Worm (Caenorhabditis elegans) whole organism, young adult: ENCODE results near the gene npr-32.

Experiments
- B0019.2 ChIP-seq: fragments of 200-800 bp; sonication (Bioruptor generic); conservative IDR thresholded peaks from 2 replicates; pipeline ENCODE4 v1.3.6; 2022; ENCODE audit warnings: missing genetic modification reagents, missing genetic modification characterization, missing compliant biosample characterization
- B0261.1 ChIP-seq: sonication (generic microtip); optimal IDR thresholded peaks from 2 replicates; lab custom pipeline; 2016; ENCODE audit warnings: mild to moderate bottlenecking, missing genetic modification characterization, moderate library complexity, missing compliant biosample characterization
- F23B12.7 ChIP-seq: sonication (generic microtip); optimal IDR thresholded peaks from 2 replicates; lab custom pipeline; 2017; ENCODE audit warnings: missing genetic modification characterization, mild to moderate bottlenecking, missing compliant biosample characterization, antibody characterized with exemption, moderate library complexity; ENCODE audit not compliant: insufficient read depth
- F49E8.2 ChIP-seq: sonication (generic microtip); optimal IDR thresholded peaks from 3 replicates; lab custom pipeline; 2017; ENCODE audit warnings: missing genetic modification characterization, mild to moderate bottlenecking, missing compliant biosample characterization, antibody characterized with exemption, moderate library complexity; ENCODE audit not compliant: insufficient read depth
- F52B5.7 ChIP-seq: sonication (generic microtip); optimal IDR thresholded peaks from 2 replicates; lab custom pipeline; 2016; ENCODE audit warnings: mild to moderate bottlenecking, missing genetic modification characterization, missing compliant biosample characterization
- F55B11.4 ChIP-seq: sonication (generic microtip); optimal IDR thresholded peaks from 2 replicates; lab custom pipeline; 2016; ENCODE audit warnings: missing compliant biosample characterization, missing genetic modification characterization, borderline replicate concordance; ENCODE audit not compliant: insufficient read depth
- Y53G8AR.9 ChIP-seq: fragments of 200-800 bp; sonication (Bioruptor generic); conservative IDR thresholded peaks from 2 replicates; pipeline ENCODE4 v1.3.6; 2022; ENCODE audit warnings: missing genetic modification reagents, missing genetic modification characterization, missing compliant biosample characterization
- Y56A3A.18 ChIP-seq: fragments of 200-800 bp; sonication (Bioruptor generic); IDR thresholded peaks from 2 replicates; pipeline ENCODE4 v1.3.6; 2022; ENCODE audit warnings: missing genetic modification reagents, missing genetic modification characterization, missing compliant biosample characterization
- akir-1 ChIP-seq: fragments of 200-800 bp; sonication (Bioruptor generic); optimal IDR thresholded peaks from 2 replicates; lab custom pipeline; 2018; ENCODE audit warnings: mild to moderate bottlenecking, missing genetic modification characterization, moderate library complexity, missing compliant biosample characterization
- aptf-2 ChIP-seq: fragments of 200-800 bp; sonication (Bioruptor generic); conservative IDR thresholded peaks from 2 replicates; pipeline ENCODE4 v1.3.6; 2022; ENCODE audit warnings: missing genetic modification reagents, missing genetic modification characterization, missing compliant biosample characterization
- aptf-3 ChIP-seq: fragments of 200-800 bp; sonication (Bioruptor generic); IDR thresholded peaks from 2 replicates; pipeline ENCODE4 v1.3.6; 2022; ENCODE audit warnings: missing genetic modification characterization, missing compliant biosample characterization
- attf-3 ChIP-seq: fragments of 200-800 bp; sonication (Bioruptor generic); conservative IDR thresholded peaks from 2 replicates; pipeline ENCODE4 v1.3.6; 2022; ENCODE audit warnings: missing genetic modification reagents, missing genetic modification characterization, missing compliant biosample characterization
- attf-5 ChIP-seq: fragments of 200-800 bp; sonication (Bioruptor generic); optimal IDR thresholded peaks from 2 replicates; lab custom pipeline; 2018; ENCODE audit warnings: mild to moderate bottlenecking, missing genetic modification characterization, missing compliant biosample characterization
- bed-1 ChIP-seq: fragments of 200-800 bp; sonication (Bioruptor generic); IDR thresholded peaks from 2 replicates; pipeline ENCODE4 v1.3.6; 2022; ENCODE audit warnings: missing genetic modification reagents, missing genetic modification characterization, missing compliant biosample characterization
- ccch-3 ChIP-seq: fragments of 200-800 bp; sonication (Bioruptor generic); optimal IDR thresholded peaks from 2 replicates; lab custom pipeline; 2018; ENCODE audit warnings: mild to moderate bottlenecking, missing genetic modification characterization, missing compliant biosample characterization
- chd-7 ChIP-seq: sonication (generic microtip); optimal IDR thresholded peaks from 2 replicates; lab custom pipeline; 2016; ENCODE audit warnings: mild to moderate bottlenecking, missing genetic modification characterization, moderate library complexity, missing compliant biosample characterization
- die-1 ChIP-seq: sonication (generic microtip); optimal IDR thresholded peaks from 2 replicates; lab custom pipeline; 2016; ENCODE audit warnings: missing genotype, mild to moderate bottlenecking, missing genetic modification characterization, missing compliant biosample characterization
- dpl-1 ChIP-seq: fragments of 150-350 bp; optimal IDR thresholded peaks from 2 replicates; lab custom pipeline; 2014; ENCODE audit warnings: missing biosample characterization, missing genetic modification reagents, missing genetic modification characterization
- gei-17 ChIP-seq: fragments of 200-800 bp; sonication (Bioruptor generic); optimal IDR thresholded peaks from 2 replicates; lab custom pipeline; 2018; ENCODE audit warnings: mild to moderate bottlenecking, missing genetic modification characterization, missing compliant biosample characterization
- hmg-1.2 ChIP-seq: fragments of 200-800 bp; sonication (Bioruptor generic); IDR thresholded peaks from 2 replicates; pipeline ENCODE4 v1.3.6; 2022; ENCODE audit warnings: missing genetic modification reagents, missing genetic modification characterization, missing compliant biosample characterization
- hmg-20 ChIP-seq: fragments of 200-800 bp; sonication (Bioruptor generic); IDR thresholded peaks from 2 replicates; pipeline ENCODE4 v1.3.6; 2022; ENCODE audit warnings: missing genetic modification reagents, missing genetic modification characterization, missing compliant biosample characterization
- hsf-1 ChIP-seq: fragments of 200-800 bp; sonication (Bioruptor generic); IDR thresholded peaks from 2 replicates; pipeline ENCODE4 v1.3.6; 2022; ENCODE audit warnings: missing genetic modification reagents, missing genetic modification characterization, missing compliant biosample characterization
- let-607 ChIP-seq, 2 experiments: fragments of 200-800 bp in 1 of 2; sonication (Bioruptor generic) in 1 of 2; sonication (generic microtip) in 1 of 2; optimal IDR thresholded peaks; 2 replicates each; lab custom pipeline; 2016 to 2018; ENCODE audit warnings: mild to moderate bottlenecking in 2 of 2, missing compliant biosample characterization in 2 of 2, missing genetic modification characterization in 2 of 2, moderate library complexity in 2 of 2, missing genotype in 1 of 2
- lin-26 ChIP-seq: fragments of 200-800 bp; sonication (Bioruptor generic); IDR thresholded peaks from 2 replicates; pipeline ENCODE4 v1.3.6; 2022; ENCODE audit warnings: missing genetic modification reagents, missing genetic modification characterization, missing compliant biosample characterization
- lin-35 ChIP-seq, 3 experiments: fragments of 150-350 bp in 2 of 3; sonication (generic microtip) in 1 of 3; optimal IDR thresholded peaks; 2 replicates each; lab custom pipeline; 2014 to 2018; ENCODE audit warnings: missing biosample characterization in 3 of 3, missing genetic modification characterization in 3 of 3, missing genetic modification reagents in 3 of 3
- lin-40 ChIP-seq: sonication (generic microtip); optimal IDR thresholded peaks from 2 replicates; lab custom pipeline; 2016; ENCODE audit warnings: missing genetic modification characterization, mild to moderate bottlenecking, missing compliant biosample characterization, missing genotype, missing genetic modification reagents
- lin-54 ChIP-seq: fragments of 200-800 bp; sonication (Bioruptor generic); optimal IDR thresholded peaks from 2 replicates; lab custom pipeline; 2018; ENCODE audit warnings: mild to moderate bottlenecking, missing genetic modification characterization, missing compliant biosample characterization
- madf-3 ChIP-seq: fragments of 200-800 bp; sonication (Bioruptor generic); IDR thresholded peaks from 2 replicates; pipeline ENCODE4 v1.3.6; 2022; ENCODE audit warnings: missing genetic modification reagents, missing genetic modification characterization, missing compliant biosample characterization
- madf-6 ChIP-seq: fragments of 200-800 bp; sonication (Bioruptor generic); IDR thresholded peaks from 2 replicates; pipeline ENCODE4 v1.3.6; 2022; ENCODE audit warnings: missing genetic modification reagents, missing genetic modification characterization, missing compliant biosample characterization
- mcd-1 ChIP-seq: fragments of 200-800 bp; sonication (Bioruptor generic); IDR thresholded peaks from 2 replicates; pipeline ENCODE4 v1.3.6; 2022; ENCODE audit warnings: missing genetic modification reagents, missing genetic modification characterization, missing compliant biosample characterization
- mel-28 ChIP-seq: sonication (generic microtip); optimal IDR thresholded peaks from 2 replicates; lab custom pipeline; 2016; ENCODE audit warnings: borderline replicate concordance, mild to moderate bottlenecking, missing genetic modification characterization, missing compliant biosample characterization
- mes-4 ChIP-seq: sonication (generic microtip); optimal IDR thresholded peaks from 2 replicates; lab custom pipeline; 2016; ENCODE audit warnings: missing genotype, missing genetic modification characterization, missing compliant biosample characterization
- nhr-27 ChIP-seq: fragments of 200-800 bp; sonication (Bioruptor generic); optimal IDR thresholded peaks from 2 replicates; lab custom pipeline; 2018; ENCODE audit warnings: mild to moderate bottlenecking, missing genetic modification characterization, moderate library complexity, missing compliant biosample characterization
- nhr-90 ChIP-seq: sonication (generic microtip); optimal IDR thresholded peaks from 2 replicates; lab custom pipeline; 2016; ENCODE audit warnings: missing genotype, mild to moderate bottlenecking, missing genetic modification characterization, missing compliant biosample characterization
- pbrm-1 ChIP-seq: fragments of 200-800 bp; sonication (Bioruptor generic); IDR thresholded peaks from 2 replicates; pipeline ENCODE4 v1.3.6; 2022; ENCODE audit warnings: missing genetic modification reagents, missing genetic modification characterization, missing compliant biosample characterization
- sea-2 ChIP-seq: fragments of 200-800 bp; sonication (Bioruptor generic); IDR thresholded peaks from 2 replicates; pipeline ENCODE4 v1.3.6; 2022; ENCODE audit warnings: missing genetic modification characterization, missing compliant biosample characterization
- snpc-3.4 ChIP-seq: sonication (generic microtip); optimal IDR thresholded peaks from 2 replicates; lab custom pipeline; 2017; ENCODE audit warnings: missing genetic modification characterization, mild to moderate bottlenecking, missing compliant biosample characterization, antibody characterized with exemption, moderate library complexity, missing genotype, missing genetic modification reagents
- somi-1 ChIP-seq: fragments of 200-800 bp; sonication (Bioruptor generic); optimal IDR thresholded peaks from 2 replicates; lab custom pipeline; 2018; ENCODE audit warnings: mild to moderate bottlenecking, missing genetic modification characterization, missing compliant biosample characterization
- tbp1 ChIP-seq: fragments of 200-800 bp; sonication (Bioruptor generic); optimal IDR thresholded peaks from 2 replicates; lab custom pipeline; 2018; ENCODE audit warnings: mild to moderate bottlenecking, missing genetic modification characterization, missing compliant biosample characterization
- tbx-9 ChIP-seq: sonication (generic microtip); optimal IDR thresholded peaks from 2 replicates; lab custom pipeline; 2016; ENCODE audit warnings: borderline replicate concordance, missing genetic modification characterization, inconsistent platforms, missing compliant biosample characterization
- unc-130 ChIP-seq: sonication (generic microtip); optimal IDR thresholded peaks from 2 replicates; lab custom pipeline; 2016; ENCODE audit warnings: missing genetic modification reagents, missing genetic modification characterization, missing compliant biosample characterization
- zim-3 ChIP-seq: sonication (generic microtip); optimal IDR thresholded peaks from 2 replicates; lab custom pipeline; 2017; ENCODE audit warnings: mild to moderate bottlenecking, missing genetic modification characterization, moderate library complexity, missing compliant biosample characterization
- ztf-28 ChIP-seq: fragments of 200-800 bp; sonication (Bioruptor generic); IDR thresholded peaks from 2 replicates; pipeline ENCODE4 v1.3.6; 2022; ENCODE audit warnings: missing genetic modification reagents, missing genetic modification characterization, missing compliant biosample characterization
- ztf-6 ChIP-seq: fragments of 200-800 bp; sonication (Bioruptor generic); IDR thresholded peaks from 2 replicates; pipeline ENCODE4 v1.3.6; 2022; ENCODE audit warnings: missing genetic modification reagents, missing genetic modification characterization, missing compliant biosample characterization

Gene npr-32

DNA sequence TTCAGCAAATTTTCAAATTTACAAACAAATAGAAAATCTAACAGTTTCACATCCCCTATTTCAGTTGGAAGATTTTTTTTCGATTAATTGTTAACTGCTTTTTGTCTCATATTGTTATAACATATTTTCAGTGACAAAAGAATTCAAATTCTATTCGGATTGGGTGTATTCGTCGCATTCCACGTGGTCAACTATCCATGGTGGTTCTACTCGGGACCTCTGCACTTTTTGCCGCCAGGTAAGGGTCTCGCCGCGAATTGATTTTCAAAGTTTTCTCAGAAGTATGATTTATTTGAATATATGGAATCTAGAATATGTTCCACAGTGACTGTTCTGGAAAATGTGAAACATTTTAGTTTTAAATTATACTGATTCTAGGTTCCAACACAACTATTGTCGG, 17.7 kb upstream of the npr-32 start:
- TF ChIP-seq lin-40: no peak
- TF ChIP-seq ccch-3 (GFP tag; lab: Kevin White, UChicago): no peak
- no peak for TF ChIP-seq ztf-28 (GFP tag; lab: Robert Waterston, UW)
- TF ChIP-seq pbrm-1 (GFP tag; lab: Robert Waterston, UW): no peak
- TF ChIP-seq dpl-1 (GFP tag; lab: Kevin White, UChicago): no peak
- TF ChIP-seq attf-5: no peak
- no peak for TF ChIP-seq lin-26 (GFP tag; lab: Robert Waterston, UW)
- TF ChIP-seq snpc-3.4 (tag; lab: Kevin White, UChicago): no peak
- no peak for TF ChIP-seq nhr-90 (tag; lab: Kevin White, UChicago)
- TF ChIP-seq F52B5.7 (tag; lab: Kevin White, UChicago): no peak
- TF ChIP-seq chd-7 (tag; lab: Kevin White, UChicago): no peak

DNA sequence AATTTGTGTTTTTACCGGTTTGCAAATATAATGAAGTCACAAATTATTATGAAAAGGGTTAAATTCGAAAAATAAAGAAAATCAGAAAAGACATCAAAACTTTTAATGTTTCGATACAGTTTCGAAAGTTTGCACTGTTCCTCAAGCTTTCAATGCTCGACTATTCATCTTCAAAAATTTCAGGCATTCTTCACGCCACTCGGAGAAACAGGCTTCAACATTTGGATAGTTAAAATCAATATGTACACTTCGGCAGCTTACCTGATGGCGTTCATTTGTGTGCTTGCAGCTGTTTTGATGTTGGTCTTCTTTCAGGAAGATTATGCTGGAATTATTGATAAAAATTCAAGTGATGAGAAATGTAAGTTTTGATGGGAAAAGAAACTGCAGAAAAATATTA, 16.3 kb upstream of the npr-32 start:
- TF ChIP-seq F55B11.4 (tag; lab: Kevin White, UChicago) (no peak), let-607 (tag; optimal IDR thresholded peaks at IDR 0.05; lab: Kevin White, UChicago) (no peak), F49E8.2 (tag; lab: Kevin White, UChicago) (no peak), madf-3 (GFP tag; lab: Robert Waterston, UW) (no peak), mcd-1 (GFP tag; lab: Robert Waterston, UW) (no peak), hmg-20 (GFP tag; lab: Robert Waterston, UW) (no peak), nhr-27 (tag; lab: Kevin White, UChicago) (no peak), zim-3 (tag; lab: Kevin White, UChicago) (no peak), gei-17 (GFP tag; lab: Kevin White, UChicago) (no peak), die-1 (no peak), F23B12.7 (no peak), hmg-1.2 (GFP tag; lab: Robert Waterston, UW) (no peak), aptf-2 (GFP tag; lab: Robert Waterston, UW) (no peak), Y53G8AR.9 (GFP tag; lab: Robert Waterston, UW) (no peak), ztf-6 (GFP tag; lab: Robert Waterston, UW) (no peak), akir-1 (GFP tag; lab: Kevin White, UChicago) (no peak), attf-3 (GFP tag; lab: Robert Waterston, UW) (no peak), chd-7 (tag; lab: Kevin White, UChicago) (no peak), B0019.2 (GFP tag; lab: Robert Waterston, UW) (no peak), unc-130 (no peak)
- TF ChIP-seq, all 124 proteins: peak for 0

DNA sequence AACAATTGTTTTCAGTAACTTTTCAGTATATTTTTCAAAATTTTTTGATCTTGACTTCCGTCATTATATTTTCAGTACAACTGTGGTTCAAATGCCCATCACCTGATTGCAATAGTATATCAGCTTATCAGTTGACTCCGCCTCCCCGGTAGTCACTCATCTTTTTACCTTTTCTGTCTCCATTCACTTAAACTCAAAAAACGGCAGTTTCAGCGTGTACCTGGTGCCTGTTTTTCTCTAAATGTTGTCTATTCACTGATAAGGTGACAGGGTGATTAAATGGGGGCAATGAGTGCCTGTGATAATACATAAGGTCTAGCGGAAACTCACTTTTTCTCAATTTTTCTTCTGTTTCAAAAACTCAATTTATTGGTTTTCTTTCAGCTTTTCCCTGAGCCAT, 14.3 kb upstream of the npr-32 start, which contains the start of gene ZK550.2:
Gene ZK550.2, plus strand, starts transcription at position 385 of the 400 bp plus-strand sequence.
- TF ChIP-seq F49E8.2 (tag; lab: Kevin White, UChicago): no peak
- no peak for TF ChIP-seq lin-40
- TF ChIP-seq lin-35 (GFP tag; optimal IDR thresholded peaks at IDR 0.05; lab: Kevin White, UChicago): no peak
- TF ChIP-seq bed-1 (GFP tag; lab: Robert Waterston, UW): no peak
- TF ChIP-seq B0261.1 (tag; lab: Kevin White, UChicago): no peak
- peak in 1 of 2 experiments; percentile 5 for TF ChIP-seq let-607 (tag; optimal IDR thresholded peaks at IDR 0.05; lab: Kevin White, UChicago)
- TF ChIP-seq sea-2: no peak
- peak; percentile 8 for TF ChIP-seq lin-54 (GFP tag; lab: Kevin White, UChicago)
- TF ChIP-seq nhr-90 (tag; lab: Kevin White, UChicago): peak; percentile 40
- TF ChIP-seq somi-1 (GFP tag; lab: Kevin White, UChicago): no peak
- TF ChIP-seq mes-4: no peak
- TF ChIP-seq mel-28 (tag; lab: Kevin White, UChicago): no peak
- no peak for TF ChIP-seq hsf-1 (GFP tag; lab: Robert Waterston, UW)
- TF ChIP-seq tbx-9: no peak
- no peak for TF ChIP-seq F55B11.4 (tag; lab: Kevin White, UChicago)
- TF ChIP-seq Y56A3A.18 (GFP tag; lab: Robert Waterston, UW): 0 out of 2 replicates have a peak, but pooled peaks have one; percentile 78
- TF ChIP-seq madf-6 (GFP tag; lab: Robert Waterston, UW): no peak
- TF ChIP-seq ztf-6 (GFP tag; lab: Robert Waterston, UW): no peak
- peak; percentile 54 for TF ChIP-seq tbp1 (GFP tag; lab: Kevin White, UChicago)
- no peak for TF ChIP-seq aptf-3
